Fruit fly (Drosophila melanogaster): ENCODE data around the gene CG31278.

DNA sequence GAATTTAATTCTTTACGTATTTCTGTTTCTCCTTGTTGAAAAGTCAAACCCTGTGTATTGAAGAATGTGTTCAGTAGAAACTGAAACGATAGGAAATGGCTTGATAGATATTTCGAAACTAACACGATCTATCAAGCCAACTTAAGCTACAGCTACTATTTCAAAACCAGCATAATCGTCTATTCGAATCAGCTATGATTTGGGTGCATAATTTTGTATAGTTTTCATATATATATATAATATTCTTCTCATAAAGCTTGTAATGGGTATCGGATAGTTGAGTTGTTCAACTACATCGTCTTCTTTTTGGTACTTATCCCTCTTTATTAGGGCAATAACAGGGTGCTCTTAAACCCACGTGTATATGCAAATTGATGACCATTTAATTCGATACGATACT is 27.7 kb upstream of the CG31278 start, which contains the start of gene tomboy20:
- TF ChIP-seq CG7045 (GFP tag; optimal IDR thresholded peaks at IDR 0.05) (no peak), Mnt (GFP tag; optimal IDR thresholded peaks at IDR 0.05) (no peak), cnc (optimal IDR thresholded peaks at IDR 0.05) (no peak), toe (GFP tag; optimal IDR thresholded peaks at IDR 0.05) (no peak)

Measured in whole organism, adult.